Fruit fly (Drosophila melanogaster): ENCODE data around the gene COX7AL.

- TF ChIP-seq CG7368 (GFP tag; optimal IDR thresholded peaks at IDR 0.05), result no peak
- TF ChIP-seq CG3032 (tag; optimal IDR thresholded peaks at IDR 0.05), result no peak
- no peak for TF ChIP-seq CG8319 (GFP tag; optimal IDR thresholded peaks at IDR 0.05)
- no peak for TF ChIP-seq CG6854 (GFP tag; optimal IDR thresholded peaks at IDR 0.05)
- TF ChIP-seq Hr4 (GFP tag; optimal IDR thresholded peaks at IDR 0.05), result no peak
These were observed 32.8 kb upstream of the COX7AL start, which contains the start of gene CG11693 for dm6 chr3R:8310678-8311077.
